Fruit fly (Drosophila melanogaster) whole organism: ENCODE data around the gene Gnmt.

Experiments used
- CG8478 ChIP-seq: fragments of >200 bp; optimal IDR thresholded peaks from 2 replicates; lab custom pipeline; 2018; ENCODE audit warnings: inconsistent platforms
- Dll ChIP-seq: fragments of >200 bp; optimal IDR thresholded peaks from 2 replicates; lab custom pipeline; 2017
- EcR ChIP-seq, 2 experiments: fragments of >200 bp; optimal IDR thresholded peaks; 2 replicates each; lab custom pipeline; 2017; ENCODE audit warnings: missing biosample characterization in 2 of 2, missing genetic modification characterization in 2 of 2, missing genetic modification reagents in 2 of 2
- pan ChIP-seq: fragments of >200 bp; optimal IDR thresholded peaks from 2 replicates; lab custom pipeline; 2017
- psq ChIP-seq: fragments of >200 bp; optimal IDR thresholded peaks from 2 replicates; lab custom pipeline; 2017
- usp ChIP-seq: fragments of >200 bp; optimal IDR thresholded peaks from 2 replicates; lab custom pipeline; 2017; ENCODE audit warnings: missing biosample characterization, missing genetic modification characterization, mixed read lengths

Gnmt gene

dm6 chr3R:12654253-12654623 is 20.2 kb upstream of the Gnmt start, which contains the start of gene CG6225:
CG6225 (plus strand) TSS chr3R:12654577.
- TF ChIP-seq usp (no peak), EcR (GFP tag; optimal IDR thresholded peaks at IDR 0.05; lab: Kevin White, UChicago) (no peak), pan (lab: Kevin White, UChicago) (no peak), Dll (lab: Kevin White, UChicago) (no peak), CG8478 (no peak), psq (lab: Kevin White, UChicago) (no peak)

dm6 chr3R:12656946-12657566 is 17.4 kb upstream of the Gnmt start:
- TF ChIP-seq CG8478 (no peak), usp (no peak), psq (lab: Kevin White, UChicago) (no peak), pan (lab: Kevin White, UChicago) (no peak), EcR (GFP tag; optimal IDR thresholded peaks at IDR 0.05; lab: Kevin White, UChicago) (no peak), Dll (lab: Kevin White, UChicago) (no peak)

- TF ChIP-seq psq (lab: Kevin White, UChicago) (no peak), EcR (GFP tag; optimal IDR thresholded peaks at IDR 0.05; lab: Kevin White, UChicago) (no peak), pan (lab: Kevin White, UChicago) (no peak), Dll (lab: Kevin White, UChicago) (no peak), CG8478 (no peak), usp (no peak)
Measured at dm6 chr3R:12662531-12662930, 11.9 kb upstream of the Gnmt start, which contains the start of gene CG14395. CG14395 (plus strand) TSS chr3R:12662831.

- TF ChIP-seq pan (lab: Kevin White, UChicago) (no peak), Dll (lab: Kevin White, UChicago) (no peak), EcR (GFP tag; optimal IDR thresholded peaks at IDR 0.05; lab: Kevin White, UChicago) (no peak), CG8478 (no peak), usp (no peak), psq (lab: Kevin White, UChicago) (no peak)
Measured at dm6 chr3R:12666206-12666834, 8.1 kb upstream of the Gnmt start.

dm6 chr3R:12676160-12676559 is 1.8 kb downstream of the Gnmt start, which contains the start of gene CG43630:
CG43630 (minus strand) TSS chr3R:12676260.
- TF ChIP-seq EcR (GFP tag; optimal IDR thresholded peaks at IDR 0.05; lab: Kevin White, UChicago) = no peak
- no peak for TF ChIP-seq psq (lab: Kevin White, UChicago)
- no peak for TF ChIP-seq CG8478
- no peak for TF ChIP-seq pan (lab: Kevin White, UChicago)
- no peak for TF ChIP-seq usp
- TF ChIP-seq Dll (lab: Kevin White, UChicago) = no peak

- TF ChIP-seq Dll (lab: Kevin White, UChicago) (no peak), CG8478 (no peak), psq (lab: Kevin White, UChicago) (no peak), usp (no peak), pan (lab: Kevin White, UChicago) (no peak), EcR (GFP tag; optimal IDR thresholded peaks at IDR 0.05; lab: Kevin White, UChicago) (no peak)
Measured at dm6 chr3R:12678850-12679249, 4.4 kb downstream of the Gnmt start, which contains the start of gene mbo. mbo (minus strand) TSS chr3R:12679052.

- no peak for TF ChIP-seq EcR (GFP tag; optimal IDR thresholded peaks at IDR 0.05; lab: Kevin White, UChicago)
- no peak for TF ChIP-seq pan (lab: Kevin White, UChicago)
- TF ChIP-seq CG8478 = no peak
- no peak for TF ChIP-seq usp
- TF ChIP-seq Dll (lab: Kevin White, UChicago) = no peak
- TF ChIP-seq psq (lab: Kevin White, UChicago) = no peak
Measured at dm6 chr3R:12681275-12681674, 6.9 kb downstream of the Gnmt start, which contains the start of gene Cyp313a4. Cyp313a4 (minus strand) TSS chr3R:12681375.

- TF ChIP-seq EcR (GFP tag; optimal IDR thresholded peaks at IDR 0.05; lab: Kevin White, UChicago) (no peak), Dll (lab: Kevin White, UChicago) (no peak), CG8478 (no peak), usp (no peak), psq (lab: Kevin White, UChicago) (no peak), pan (lab: Kevin White, UChicago) (no peak)
Measured at dm6 chr3R:12685290-12685689, 10.9 kb downstream of the Gnmt start.

dm6 chr3R:12688116-12688515 is 13.7 kb downstream of the Gnmt start:
- TF ChIP-seq Dll (lab: Kevin White, UChicago) (no peak), psq (lab: Kevin White, UChicago) (no peak), usp (no peak)

- no peak for TF ChIP-seq Dll (lab: Kevin White, UChicago)
- no peak for TF ChIP-seq CG8478
- TF ChIP-seq usp = no peak
Measured at dm6 chr3R:12688672-12689417, 14.4 kb downstream of the Gnmt start, which contains the start of gene kar. kar (minus strand) TSS chr3R:12689367.

dm6 chr3R:12691422-12692101 is 17.2 kb downstream of the Gnmt start, which contains the start of gene Arp1:
Arp1 (plus strand) TSS chr3R:12691743.
- no peak for TF ChIP-seq usp

- TF ChIP-seq psq (lab: Kevin White, UChicago) = no peak
- TF ChIP-seq EcR (GFP tag; optimal IDR thresholded peaks at IDR 0.05; lab: Kevin White, UChicago) = no peak
- TF ChIP-seq pan (lab: Kevin White, UChicago) = no peak
- TF ChIP-seq Dll (lab: Kevin White, UChicago) = no peak
- no peak for TF ChIP-seq usp
- no peak for TF ChIP-seq CG8478
Measured at dm6 chr3R:12692497-12692896, 18.1 kb downstream of the Gnmt start, which contains the start of gene CG31347. CG31347 (minus strand) TSS chr3R:12692597.
